Fruit fly (Drosophila melanogaster) whole organism, pupa: ENCODE results near the gene CG8042.

Experiments
- CG12605 ChIP-seq: fragments of 200-800 bp; sonication (Bioruptor generic); IDR thresholded peaks from 2 replicates; pipeline ENCODE4 v1.3.6; 2022; ENCODE audit warnings: missing biosample characterization, missing genetic modification characterization
- CG17806 ChIP-seq: fragments of 200-800 bp; sonication (Bioruptor generic); optimal IDR thresholded peaks from 2 replicates; lab custom pipeline; 2018; ENCODE audit warnings: missing biosample characterization, mild to moderate bottlenecking, missing genetic modification characterization, moderate library complexity
- CG34367 ChIP-seq: fragments of 200-800 bp; sonication (Bioruptor generic); optimal IDR thresholded peaks from 2 replicates; lab custom pipeline; 2018; ENCODE audit warnings: missing biosample characterization, mild to moderate bottlenecking, missing genetic modification characterization
- CG4496 ChIP-seq: fragments of 200-800 bp; sonication (Bioruptor generic); IDR thresholded peaks from 3 replicates; pipeline ENCODE4 v1.3.6; 2022; ENCODE audit warnings: missing biosample characterization, missing genetic modification characterization
- D1 ChIP-seq: fragments of 200-800 bp; sonication (Bioruptor generic); optimal IDR thresholded peaks from 2 replicates; lab custom pipeline; 2018; ENCODE audit warnings: missing biosample characterization, mild to moderate bottlenecking, missing genetic modification characterization, moderate library complexity
- EcR ChIP-seq: fragments of 200-800 bp; sonication (Bioruptor generic); optimal IDR thresholded peaks from 3 replicates; lab custom pipeline; 2019; ENCODE audit warnings: missing biosample characterization, missing genetic modification characterization, mild to moderate bottlenecking, moderate library complexity, missing genetic modification reagents

dm6 chr3L:7958590-7959180 is 16.1 kb downstream of the CG8042 start:
- TF ChIP-seq CG12605 (GFP tag; lab: Robert Waterston, UW) (no peak), CG4496 (GFP tag; lab: Robert Waterston, UW) (no peak), CG34367 (tag; lab: Kevin White, UChicago) (no peak), EcR (GFP tag; lab: Kevin White, UChicago) (no peak), CG17806 (tag; lab: Kevin White, UChicago) (no peak), D1 (tag; lab: Kevin White, UChicago) (no peak)
